Fruit fly (Drosophila melanogaster) whole organism, embryonic: Measurements from ENCODE around the gene CG18135.
A peak's percentile ranks its signal among the peaks of the same experiment; 100 is the strongest.

Experiments used
- Abd-B ChIP-seq: fragments of 200-800 bp; sonication (Bioruptor generic); optimal IDR thresholded peaks from 2 replicates; lab custom pipeline; 2018; ENCODE audit warnings: missing biosample characterization, mild to moderate bottlenecking, missing genetic modification characterization, moderate library complexity
- Ada2b ChIP-seq: fragments of 200-800 bp; sonication (Bioruptor generic); IDR thresholded peaks from 2 replicates; pipeline ENCODE4 v1.3.6; 2022; ENCODE audit warnings: missing biosample characterization, missing genetic modification characterization
- Asciz ChIP-seq: fragments of 200-800 bp; sonication (Bioruptor generic); optimal IDR thresholded peaks from 2 replicates; lab custom pipeline; 2017; ENCODE audit warnings: missing biosample characterization, mild to moderate bottlenecking, missing genetic modification characterization, missing genetic modification reagents
- CG10209 ChIP-seq: fragments of 200-800 bp; sonication (Bioruptor generic); optimal IDR thresholded peaks from 3 replicates; lab custom pipeline; 2017; ENCODE audit warnings: missing biosample characterization, mild to moderate bottlenecking, missing genetic modification characterization, missing genetic modification reagents
- CG10366 ChIP-seq: fragments of 200-800 bp; sonication (Bioruptor generic); IDR thresholded peaks from 2 replicates; pipeline ENCODE4 v1.3.6; 2022; ENCODE audit warnings: missing biosample characterization, missing genetic modification characterization
- CG12155 ChIP-seq: fragments of 200-800 bp; sonication (Bioruptor generic); optimal IDR thresholded peaks from 3 replicates; lab custom pipeline; 2016; ENCODE audit warnings: missing biosample characterization, missing genetic modification characterization
- CG12744 ChIP-seq: fragments of 200-800 bp; sonication (Bioruptor generic); optimal IDR thresholded peaks from 2 replicates; lab custom pipeline; 2016; ENCODE audit warnings: missing biosample characterization, missing genetic modification characterization
- CG17361 ChIP-seq: fragments of 200-800 bp; sonication (Bioruptor generic); IDR thresholded peaks from 3 replicates; pipeline ENCODE4 v1.3.6; 2022; ENCODE audit warnings: missing biosample characterization, missing genetic modification characterization
- CG1792 ChIP-seq: fragments of 200-800 bp; sonication (Bioruptor generic); optimal IDR thresholded peaks from 2 replicates; lab custom pipeline; 2016; ENCODE audit warnings: missing biosample characterization, missing genetic modification characterization
- CG2199 ChIP-seq: fragments of 200-800 bp; sonication (Bioruptor generic); IDR thresholded peaks from 3 replicates; pipeline ENCODE4 v1.3.6; 2022; ENCODE audit warnings: missing biosample characterization, missing genetic modification characterization
- CG31365 ChIP-seq: fragments of 200-800 bp; sonication (Bioruptor generic); optimal IDR thresholded peaks from 2 replicates; lab custom pipeline; 2018; ENCODE audit warnings: missing biosample characterization, mild to moderate bottlenecking, missing genetic modification characterization
- CG32532 ChIP-seq: fragments of 200-800 bp; sonication (Bioruptor generic); IDR thresholded peaks from 2 replicates; pipeline ENCODE4 v1.3.6; 2022; ENCODE audit warnings: missing biosample characterization, missing genetic modification characterization
- CG3407 ChIP-seq: fragments of 200-800 bp; sonication (Bioruptor generic); optimal IDR thresholded peaks from 2 replicates; lab custom pipeline; 2018; ENCODE audit warnings: missing biosample characterization, mild to moderate bottlenecking, missing genetic modification characterization
- CG4707 ChIP-seq: fragments of 200-800 bp; sonication (Bioruptor generic); optimal IDR thresholded peaks from 2 replicates; lab custom pipeline; 2018; ENCODE audit warnings: missing biosample characterization, mild to moderate bottlenecking, missing genetic modification characterization, moderate library complexity
- CG6813 ChIP-seq: fragments of 200-800 bp; sonication (Bioruptor generic); optimal IDR thresholded peaks from 2 replicates; lab custom pipeline; 2017; ENCODE audit warnings: missing biosample characterization, missing genetic modification characterization, mild to moderate bottlenecking, moderate library complexity, missing genetic modification reagents
- CG9727 ChIP-seq: fragments of 200-800 bp; sonication (Bioruptor generic); optimal IDR thresholded peaks from 3 replicates; lab custom pipeline; 2017; ENCODE audit warnings: missing biosample characterization, mild to moderate bottlenecking, missing genetic modification characterization
- H2.0 ChIP-seq: fragments of 200-800 bp; sonication (Bioruptor generic); IDR thresholded peaks from 2 replicates; pipeline ENCODE4 v1.3.6; 2022; ENCODE audit warnings: missing biosample characterization, missing genetic modification characterization
- HmgD ChIP-seq: fragments of 200-800 bp; sonication (Bioruptor generic); optimal IDR thresholded peaks from 3 replicates; lab custom pipeline; 2016; ENCODE audit warnings: missing biosample characterization, missing genetic modification characterization
- Hmr ChIP-seq: fragments of 200-800 bp; sonication (Bioruptor generic); optimal IDR thresholded peaks from 3 replicates; lab custom pipeline; 2017; ENCODE audit warnings: mild to moderate bottlenecking, missing biosample characterization, missing genetic modification reagents, missing genetic modification characterization
- Mes4 ChIP-seq: fragments of 200-800 bp; sonication (Bioruptor generic); optimal IDR thresholded peaks from 2 replicates; lab custom pipeline; 2016; ENCODE audit warnings: missing biosample characterization, missing genetic modification characterization
- Neu2 ChIP-seq: fragments of 200-800 bp; sonication (Bioruptor generic); optimal IDR thresholded peaks from 3 replicates; lab custom pipeline; 2016; ENCODE audit warnings: missing biosample characterization, missing genetic modification characterization, borderline replicate concordance
- Nf-YB ChIP-seq: fragments of 200-800 bp; sonication (Bioruptor generic); optimal IDR thresholded peaks from 3 replicates; lab custom pipeline; 2019; ENCODE audit warnings: missing biosample characterization, mild to moderate bottlenecking, missing genetic modification characterization, moderate library complexity
- NfI ChIP-seq: fragments of 200-800 bp; sonication (Bioruptor generic); optimal IDR thresholded peaks from 3 replicates; lab custom pipeline; 2018; ENCODE audit warnings: missing biosample characterization, mild to moderate bottlenecking, missing genetic modification characterization, moderate library complexity
- Opbp ChIP-seq: fragments of 200-800 bp; sonication (Bioruptor generic); IDR thresholded peaks from 3 replicates; pipeline ENCODE4 v1.3.6; 2022; ENCODE audit warnings: missing biosample characterization, missing genetic modification characterization; ENCODE audit not compliant: partially characterized antibody
- Sry-β ChIP-seq: fragments of 200-800 bp; sonication (Bioruptor generic); optimal IDR thresholded peaks from 2 replicates; lab custom pipeline; 2018; ENCODE audit warnings: missing biosample characterization, mild to moderate bottlenecking, missing genetic modification characterization, moderate library complexity
- bowl ChIP-seq: fragments of 200-800 bp; sonication (Bioruptor generic); IDR thresholded peaks from 2 replicates; pipeline ENCODE4 v1.3.6; 2022; ENCODE audit warnings: missing biosample characterization, missing genetic modification characterization
- caup ChIP-seq: fragments of 200-800 bp; sonication (Bioruptor generic); optimal IDR thresholded peaks from 3 replicates; lab custom pipeline; 2017; ENCODE audit warnings: missing biosample characterization, mild to moderate bottlenecking, missing genetic modification characterization, moderate library complexity; ENCODE audit not compliant: severe bottlenecking
- dan ChIP-seq: fragments of 200-800 bp; sonication (Bioruptor generic); IDR thresholded peaks from 2 replicates; pipeline ENCODE4 v1.3.6; 2022; ENCODE audit warnings: missing biosample characterization, missing genetic modification characterization
- danr ChIP-seq: fragments of 200-800 bp; sonication (Bioruptor generic); IDR thresholded peaks from 2 replicates; pipeline ENCODE4 v1.3.6; 2022; ENCODE audit warnings: missing biosample characterization, missing genetic modification characterization
- disco-r ChIP-seq: fragments of 200-800 bp; sonication (Bioruptor generic); optimal IDR thresholded peaks from 2 replicates; lab custom pipeline; 2016; ENCODE audit warnings: missing biosample characterization, missing genetic modification characterization
- dm ChIP-seq: fragments of 200-800 bp; sonication (Bioruptor generic); optimal IDR thresholded peaks from 3 replicates; lab custom pipeline; 2016; ENCODE audit warnings: missing biosample characterization, missing genetic modification characterization
- ewg ChIP-seq: fragments of 200-800 bp; sonication (Bioruptor generic); optimal IDR thresholded peaks from 3 replicates; lab custom pipeline; 2017; ENCODE audit warnings: mild to moderate bottlenecking, missing biosample characterization, missing genetic modification reagents, missing genetic modification characterization
- fd3F ChIP-seq: fragments of 200-800 bp; sonication (Bioruptor generic); optimal IDR thresholded peaks from 2 replicates; lab custom pipeline; 2018; ENCODE audit warnings: missing biosample characterization, mild to moderate bottlenecking, missing genetic modification characterization, moderate library complexity
- fd96Cb ChIP-seq: fragments of 200-800 bp; sonication (Bioruptor generic); optimal IDR thresholded peaks from 2 replicates; lab custom pipeline; 2018; ENCODE audit warnings: missing biosample characterization, mild to moderate bottlenecking, missing genetic modification characterization, moderate library complexity
- gsb ChIP-seq: fragments of 200-800 bp; sonication (Bioruptor generic); IDR thresholded peaks from 2 replicates; pipeline ENCODE4 v1.3.6; 2022; ENCODE audit warnings: missing biosample characterization, missing genetic modification characterization
- ind ChIP-seq: fragments of 200-800 bp; sonication (Bioruptor generic); optimal IDR thresholded peaks from 3 replicates; lab custom pipeline; 2016; ENCODE audit warnings: missing biosample characterization, missing genetic modification characterization
- lbe ChIP-seq: fragments of 200-800 bp; sonication (Bioruptor generic); optimal IDR thresholded peaks from 2 replicates; lab custom pipeline; 2016; ENCODE audit warnings: missing biosample characterization, mild to moderate bottlenecking, missing genetic modification characterization
- lilli ChIP-seq: fragments of 200-800 bp; sonication (Bioruptor generic); optimal IDR thresholded peaks from 3 replicates; lab custom pipeline; 2016; ENCODE audit warnings: missing biosample characterization, missing genetic modification characterization
- maf-S ChIP-seq: fragments of 200-800 bp; sonication (Bioruptor generic); optimal IDR thresholded peaks from 2 replicates; lab custom pipeline; 2016; ENCODE audit warnings: missing biosample characterization, missing genetic modification characterization
- org-1 ChIP-seq: fragments of 200-800 bp; sonication (Bioruptor generic); optimal IDR thresholded peaks from 2 replicates; lab custom pipeline; 2017; ENCODE audit warnings: missing biosample characterization, missing genetic modification characterization
- pho ChIP-seq: fragments of 200-800 bp; sonication (Bioruptor generic); optimal IDR thresholded peaks from 2 replicates; lab custom pipeline; 2016; ENCODE audit warnings: missing biosample characterization, missing genetic modification characterization
- schlank ChIP-seq: fragments of 200-800 bp; sonication (Bioruptor generic); optimal IDR thresholded peaks from 2 replicates; lab custom pipeline; 2018; ENCODE audit warnings: missing biosample characterization, mild to moderate bottlenecking, missing genetic modification characterization
- sisA ChIP-seq: fragments of 200-800 bp; sonication (Bioruptor generic); IDR thresholded peaks from 2 replicates; pipeline ENCODE4 v1.3.6; 2022; ENCODE audit warnings: missing biosample characterization, missing genetic modification characterization
- slp2 ChIP-seq: fragments of 200-800 bp; sonication (Bioruptor generic); optimal IDR thresholded peaks from 2 replicates; lab custom pipeline; 2016; ENCODE audit warnings: missing biosample characterization, missing genetic modification characterization
- sna ChIP-seq: fragments of 200-800 bp; sonication (Bioruptor generic); IDR thresholded peaks from 2 replicates; pipeline ENCODE4 v1.3.6; 2022; ENCODE audit warnings: missing biosample characterization, missing genetic modification characterization; ENCODE audit not compliant: partially characterized antibody
- toy ChIP-seq: fragments of 200-800 bp; sonication (Bioruptor generic); IDR thresholded peaks from 2 replicates; pipeline ENCODE4 v1.3.6; 2022; ENCODE audit warnings: missing biosample characterization, missing genetic modification characterization
- unpg ChIP-seq: fragments of 200-800 bp; sonication (Bioruptor generic); optimal IDR thresholded peaks from 3 replicates; lab custom pipeline; 2018; ENCODE audit warnings: missing biosample characterization, mild to moderate bottlenecking, missing genetic modification characterization, moderate library complexity
- wor ChIP-seq: fragments of 200-800 bp; sonication (Bioruptor generic); IDR thresholded peaks from 2 replicates; pipeline ENCODE4 v1.3.6; 2022; ENCODE audit warnings: missing biosample characterization, missing genetic modification characterization
- yki ChIP-seq: fragments of >200 bp; optimal IDR thresholded peaks from 3 replicates; lab custom pipeline; 2018
- zen2 ChIP-seq: fragments of 200-800 bp; sonication (Bioruptor generic); IDR thresholded peaks from 3 replicates; pipeline ENCODE4 v1.3.6; 2022; ENCODE audit warnings: missing biosample characterization, missing genetic modification characterization; ENCODE audit not compliant: partially characterized antibody

CG18135 gene

DNA sequence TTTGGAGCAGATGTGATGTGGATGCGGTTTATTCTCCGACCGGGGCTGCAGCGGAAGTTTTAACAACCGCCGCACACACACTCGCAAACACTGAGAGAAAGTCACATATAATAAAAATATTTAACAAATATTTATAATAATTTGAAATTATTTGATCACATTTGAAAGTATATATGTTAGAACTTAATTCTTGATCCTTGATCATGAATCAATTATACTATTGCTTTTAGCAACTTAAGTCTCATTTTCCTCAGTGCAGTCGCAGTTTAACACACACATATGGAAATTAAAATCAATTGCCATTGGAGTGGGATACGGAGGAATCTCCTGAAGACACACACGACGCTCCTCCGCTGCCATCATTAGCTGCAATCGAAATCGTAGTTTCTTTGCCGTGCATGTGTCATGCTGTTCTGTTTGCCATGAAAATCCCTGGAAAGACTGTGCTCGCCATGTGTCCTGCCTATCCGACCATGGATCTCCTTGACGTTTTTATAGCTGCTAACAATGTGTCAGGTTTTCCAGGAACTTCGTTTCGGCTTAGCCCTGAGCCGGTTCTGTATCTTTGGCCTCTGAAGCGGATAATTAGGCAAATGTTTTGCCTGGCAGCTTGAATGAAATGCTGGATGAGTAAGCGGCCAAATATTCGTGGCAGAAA is 35.2 kb upstream of the CG18135 start (continued):
- no peak for TF ChIP-seq CG2199 (GFP tag; lab: Robert Waterston, UW)
- no peak for TF ChIP-seq Opbp (GFP tag; lab: Robert Waterston, UW)
- no peak for TF ChIP-seq gsb (GFP tag; lab: Robert Waterston, UW)
- TF ChIP-seq CG10366 (GFP tag; lab: Robert Waterston, UW): peak; percentile 60
- peak; percentile 24 for TF ChIP-seq caup (GFP tag; lab: Kevin White, UChicago)
- no peak for TF ChIP-seq maf-S
- TF ChIP-seq lilli (GFP tag; lab: Kevin White, UChicago): peak; percentile 9
- TF ChIP-seq zen2 (GFP tag; lab: Robert Waterston, UW): no peak
- peak; percentile 74 for TF ChIP-seq unpg (GFP tag; lab: Kevin White, UChicago)
- TF ChIP-seq Sry-β (GFP tag; lab: Kevin White, UChicago): no peak
- peak; percentile 71 for TF ChIP-seq Asciz
- TF ChIP-seq NfI (GFP tag; lab: Kevin White, UChicago): peak; percentile 14
- no peak for TF ChIP-seq fd3F (GFP tag; lab: Kevin White, UChicago)
- TF ChIP-seq HmgD: no peak
- no peak for TF ChIP-seq CG32532 (GFP tag; lab: Robert Waterston, UW)
- no peak for TF ChIP-seq CG1792 (GFP tag; lab: Kevin White, UChicago)
- TF ChIP-seq Mes4 (GFP tag; lab: Kevin White, UChicago): no peak
- no peak for TF ChIP-seq slp2
- no peak for TF ChIP-seq CG12744 (GFP tag; lab: Kevin White, UChicago)
- TF ChIP-seq org-1 (GFP tag; lab: Kevin White, UChicago): peak; percentile 31
- peak; percentile 26 for TF ChIP-seq CG12155
- TF ChIP-seq dan (GFP tag; lab: Robert Waterston, UW): no peak; the same call in 1 of the 2 replicates
- no peak for TF ChIP-seq bowl
- TF ChIP-seq danr (GFP tag; lab: Robert Waterston, UW): 0 out of 2 replicates have a peak, but pooled peaks have one; percentile 10
- peak; percentile 89 for TF ChIP-seq CG17361
- no peak for TF ChIP-seq Hmr
- peak; percentile 37; the same call in 1 of the 2 replicates for TF ChIP-seq wor (GFP tag; lab: Robert Waterston, UW)
- TF ChIP-seq CG3407 (GFP tag; lab: Kevin White, UChicago): peak; percentile 57
- peak; percentile 68 for TF ChIP-seq sisA (GFP tag; lab: Robert Waterston, UW)
- peak; percentile 53 for TF ChIP-seq lbe (GFP tag; lab: Kevin White, UChicago)
- peak; percentile 58 for TF ChIP-seq H2.0 (GFP tag; lab: Robert Waterston, UW)
- 0 out of 2 replicates have a peak, but pooled peaks have one; percentile 32 for TF ChIP-seq Ada2b (GFP tag; lab: Robert Waterston, UW)
- TF ChIP-seq disco-r (GFP tag; lab: Kevin White, UChicago): no peak
- TF ChIP-seq ind (GFP tag; lab: Kevin White, UChicago): peak; percentile 44
- peak; percentile 65 for TF ChIP-seq CG6813 (GFP tag; lab: Kevin White, UChicago)
- TF ChIP-seq Neu2 (GFP tag; lab: Kevin White, UChicago): no peak
- TF ChIP-seq sna (GFP tag; lab: Robert Waterston, UW): no peak
- TF ChIP-seq CG10209 (GFP tag; lab: Kevin White, UChicago): peak; percentile 80
- TF ChIP-seq dm (GFP tag; lab: Kevin White, UChicago): no peak
- peak; percentile 49 for TF ChIP-seq Nf-YB (GFP tag; lab: Kevin White, UChicago)
- TF ChIP-seq yki (lab: Kevin White, UChicago): no peak
- TF ChIP-seq ewg: peak; percentile 50
- TF ChIP-seq CG31365 (tag; lab: Kevin White, UChicago): no peak
- TF ChIP-seq schlank (tag; lab: Kevin White, UChicago): no peak
- TF ChIP-seq pho (GFP tag; lab: Kevin White, UChicago): no peak
- TF ChIP-seq CG4707: peak; percentile 37
- peak; percentile 94 for TF ChIP-seq CG9727 (GFP tag; lab: Kevin White, UChicago)
- no peak for TF ChIP-seq toy (GFP tag; lab: Robert Waterston, UW)
- TF ChIP-seq Abd-B (GFP tag; lab: Kevin White, UChicago): peak; percentile 64
- peak; percentile 77 for TF ChIP-seq fd96Cb (tag; lab: Kevin White, UChicago)
